Fruit fly (Drosophila melanogaster): ENCODE results near the gene CG11583.

Gene CG11583

dm6 chr3L:4232724-4233367 is 49.8 kb downstream of the CG11583 start (continued):
- TF ChIP-seq CG30403 (GFP tag; optimal IDR thresholded peaks at IDR 0.05): peak; percentile 45
- TF ChIP-seq D (optimal IDR thresholded peaks at IDR 0.05): no peak
- TF ChIP-seq D (GFP tag; optimal IDR thresholded peaks at IDR 0.05): peak; percentile 14
- no peak for TF ChIP-seq CG18476 (GFP tag; optimal IDR thresholded peaks at IDR 0.05)
- no peak for TF ChIP-seq CG16779 (GFP tag; IDR thresholded peaks at IDR 0.05)
- peak; percentile 9 for TF ChIP-seq CG15269 (tag; optimal IDR thresholded peaks at IDR 0.05)
- peak in 1 of 2 experiments; percentile 5 for TF ChIP-seq eve (GFP tag; optimal IDR thresholded peaks at IDR 0.05)
- peak; percentile 50 for TF ChIP-seq ac (GFP tag; optimal IDR thresholded peaks at IDR 0.05)
- TF ChIP-seq CG8290 (GFP tag; optimal IDR thresholded peaks at IDR 0.05): no peak
- TF ChIP-seq CG8290 (tag; optimal IDR thresholded peaks at IDR 0.05): no peak
- TF ChIP-seq sens (GFP tag): peak; percentile 70
- no peak for TF ChIP-seq B-H1 (GFP tag; IDR thresholded peaks at IDR 0.05)
- TF ChIP-seq Hr51 (GFP tag; optimal IDR thresholded peaks at IDR 0.05): peak in 1 of 2 experiments; percentile 14
- TF ChIP-seq CG18599 (GFP tag; optimal IDR thresholded peaks at IDR 0.05): peak; percentile 5
- peak; percentile 57; the same call in 2 of the 3 replicates for TF ChIP-seq CG17361 (GFP tag; IDR thresholded peaks at IDR 0.05)
- peak; percentile 8 for TF ChIP-seq shn (GFP tag; optimal IDR thresholded peaks at IDR 0.05)
- no peak for TF ChIP-seq Elba2 (GFP tag; optimal IDR thresholded peaks at IDR 0.05)
- peak; percentile 30; the same call in 1 of the 2 replicates for TF ChIP-seq CG31441 (GFP tag; IDR thresholded peaks at IDR 0.05)
- TF ChIP-seq phol (tag; optimal IDR thresholded peaks at IDR 0.05): peak; percentile 52
- no peak for TF ChIP-seq CG13775 (GFP tag; optimal IDR thresholded peaks at IDR 0.05)
- no peak for TF ChIP-seq luna (GFP tag; optimal IDR thresholded peaks at IDR 0.05)
- TF ChIP-seq Meics (GFP tag; optimal IDR thresholded peaks at IDR 0.05): peak; percentile 28
- peak; percentile 6 for TF ChIP-seq Xbp1 (GFP tag; optimal IDR thresholded peaks at IDR 0.05)
- no peak for TF ChIP-seq CG1529 (GFP tag; optimal IDR thresholded peaks at IDR 0.05)
- TF ChIP-seq CG2712 (tag; optimal IDR thresholded peaks at IDR 0.05): peak; percentile 9
- TF ChIP-seq CG6765 (GFP tag; optimal IDR thresholded peaks at IDR 0.05): no peak
- peak; percentile 5 for TF ChIP-seq CG10267 (tag; optimal IDR thresholded peaks at IDR 0.05)
- TF ChIP-seq grau (tag; optimal IDR thresholded peaks at IDR 0.05): peak; percentile 30
- TF ChIP-seq CG12071 (GFP tag; optimal IDR thresholded peaks at IDR 0.05): peak; percentile 6
- peak; percentile 44 for TF ChIP-seq dmrt99B (tag; optimal IDR thresholded peaks at IDR 0.05)
- TF ChIP-seq CG11247 (GFP tag; IDR thresholded peaks at IDR 0.05): no peak
- peak; percentile 31 for TF ChIP-seq CoRest (tag; optimal IDR thresholded peaks at IDR 0.05)
- peak; percentile 48 for TF ChIP-seq CG7839 (tag; optimal IDR thresholded peaks at IDR 0.05)
- peak; percentile 48 for TF ChIP-seq CG3281 (GFP tag; optimal IDR thresholded peaks at IDR 0.05)
- peak; percentile 10 for TF ChIP-seq CG18619 (GFP tag; optimal IDR thresholded peaks at IDR 0.05)
- no peak for TF ChIP-seq CG6813 (GFP tag; optimal IDR thresholded peaks at IDR 0.05)
- no peak for TF ChIP-seq gt (GFP tag; IDR thresholded peaks at IDR 0.05)
- peak; percentile 73 for TF ChIP-seq Med (GFP tag)
- no peak for TF ChIP-seq CG10366 (GFP tag; IDR thresholded peaks at IDR 0.05)
- TF ChIP-seq CG3995 (GFP tag; optimal IDR thresholded peaks at IDR 0.05): no peak
- TF ChIP-seq CG9727 (GFP tag; optimal IDR thresholded peaks at IDR 0.05): peak; percentile 33
- TF ChIP-seq crc (GFP tag; optimal IDR thresholded peaks at IDR 0.05): no peak
- TF ChIP-seq CG17802 (tag; optimal IDR thresholded peaks at IDR 0.05): no peak
- TF ChIP-seq unpg (GFP tag; optimal IDR thresholded peaks at IDR 0.05): peak; percentile 21
- peak in 1 of 2 experiments; percentile 12 for TF ChIP-seq chif (GFP tag; optimal IDR thresholded peaks at IDR 0.05)
- TF ChIP-seq CG12104 (GFP tag; optimal IDR thresholded peaks at IDR 0.05): no peak
- TF ChIP-seq fd96Cb (tag; optimal IDR thresholded peaks at IDR 0.05): peak; percentile 51
- no peak for TF ChIP-seq pita (GFP tag; optimal IDR thresholded peaks at IDR 0.05)
- TF ChIP-seq Gug (GFP tag; IDR thresholded peaks at IDR 0.05): no peak
- TF ChIP-seq CG10462 (GFP tag; optimal IDR thresholded peaks at IDR 0.05): no peak
